Worm (Caenorhabditis elegans) whole organism, L2 larva: ENCODE measurements around the gene C49C3.7.
A peak's percentile ranks its signal among the peaks of the same experiment; 100 is the strongest.

Experiments used
- C34F6.9 ChIP-seq: fragments of 150-350 bp; optimal IDR thresholded peaks from 2 replicates; lab custom pipeline; 2014; ENCODE audit warnings: missing biosample characterization, missing genetic modification characterization
- F13H6.1 ChIP-seq: sonication (generic microtip); optimal IDR thresholded peaks from 2 replicates; lab custom pipeline; 2016; ENCODE audit warnings: missing genetic modification characterization, missing compliant biosample characterization
- R02D3.7 ChIP-seq: fragments of 150-350 bp; optimal IDR thresholded peaks from 2 replicates; lab custom pipeline; 2014; ENCODE audit warnings: missing biosample characterization, missing genetic modification characterization
- ZK546.5 ChIP-seq: sonication (generic microtip); optimal IDR thresholded peaks from 2 replicates; lab custom pipeline; 2017; ENCODE audit warnings: missing biosample characterization, missing genetic modification characterization
- alr-1 ChIP-seq: fragments of 150-350 bp; optimal IDR thresholded peaks from 2 replicates; lab custom pipeline; 2014; ENCODE audit warnings: missing biosample characterization, missing genetic modification characterization
- aly-2 ChIP-seq: fragments of 150-350 bp; optimal IDR thresholded peaks from 2 replicates; lab custom pipeline; 2014; ENCODE audit warnings: missing biosample characterization, missing genetic modification characterization
- ama-1 ChIP-seq: fragments of 150-350 bp; optimal IDR thresholded peaks from 2 replicates; lab custom pipeline; 2018; ENCODE audit warnings: inconsistent platforms
- dmd-4 ChIP-seq: sonication (generic microtip); optimal IDR thresholded peaks from 2 replicates; lab custom pipeline; 2017; ENCODE audit warnings: missing biosample characterization, missing genetic modification characterization
- egl-27 ChIP-seq: sonication (generic microtip); optimal IDR thresholded peaks from 3 replicates; lab custom pipeline; 2017; ENCODE audit warnings: missing biosample characterization, missing genetic modification reagents, missing genetic modification characterization
- elt-3 ChIP-seq: sonication (generic microtip); optimal IDR thresholded peaks from 2 replicates; lab custom pipeline; 2017; ENCODE audit warnings: missing biosample characterization, missing genetic modification characterization
- fos-1 ChIP-seq: fragments of 150-350 bp; optimal IDR thresholded peaks from 2 replicates; lab custom pipeline; 2014; ENCODE audit warnings: missing biosample characterization, missing genetic modification characterization
- gmeb-1 ChIP-seq: fragments of 150-350 bp; optimal IDR thresholded peaks from 2 replicates; lab custom pipeline; 2014; ENCODE audit warnings: missing biosample characterization, missing genetic modification characterization
- lin-11 ChIP-seq: fragments of 150-350 bp; sonication (generic microtip); optimal IDR thresholded peaks from 2 replicates; lab custom pipeline; 2014; ENCODE audit warnings: missing biosample characterization, missing genetic modification characterization, inconsistent platforms, mixed read lengths
- lin-13 ChIP-seq: fragments of 150-350 bp; optimal IDR thresholded peaks from 2 replicates; lab custom pipeline; 2014; ENCODE audit warnings: missing biosample characterization, missing genetic modification reagents, missing genetic modification characterization
- lin-39 ChIP-seq: fragments of 150-350 bp; optimal IDR thresholded peaks from 2 replicates; lab custom pipeline; 2014; ENCODE audit warnings: missing biosample characterization, missing genetic modification reagents, missing genetic modification characterization
- mbf-1 ChIP-seq: sonication (generic microtip); optimal IDR thresholded peaks from 2 replicates; lab custom pipeline; 2017; ENCODE audit warnings: missing biosample characterization, missing genetic modification characterization
- nhr-10 ChIP-seq: sonication (generic microtip); optimal IDR thresholded peaks from 2 replicates; lab custom pipeline; 2017; ENCODE audit warnings: missing biosample characterization, missing genetic modification characterization
- nhr-12 ChIP-seq: fragments of 150-350 bp; optimal IDR thresholded peaks from 2 replicates; lab custom pipeline; 2014; ENCODE audit warnings: missing biosample characterization, missing genetic modification characterization
- nhr-129 ChIP-seq: fragments of 150-350 bp; optimal IDR thresholded peaks from 2 replicates; lab custom pipeline; 2014; ENCODE audit warnings: missing biosample characterization, missing genetic modification characterization
- nhr-21 ChIP-seq: fragments of 150-350 bp; optimal IDR thresholded peaks from 2 replicates; lab custom pipeline; 2014; ENCODE audit warnings: missing biosample characterization, missing genetic modification characterization
- nhr-23 ChIP-seq: fragments of 150-350 bp; optimal IDR thresholded peaks from 2 replicates; lab custom pipeline; 2014; ENCODE audit warnings: missing biosample characterization, missing genetic modification reagents, missing genetic modification characterization
- nhr-237 ChIP-seq: fragments of 150-350 bp; optimal IDR thresholded peaks from 2 replicates; lab custom pipeline; 2014; ENCODE audit warnings: missing biosample characterization, missing genetic modification characterization
- nhr-6 ChIP-seq: fragments of 150-350 bp; optimal IDR thresholded peaks from 2 replicates; lab custom pipeline; 2014; ENCODE audit warnings: missing biosample characterization, missing genetic modification characterization
- nhr-77 ChIP-seq: fragments of 150-350 bp; optimal IDR thresholded peaks from 2 replicates; lab custom pipeline; 2014; ENCODE audit warnings: missing biosample characterization, missing genetic modification characterization
- peb-1 ChIP-seq: fragments of 150-350 bp; optimal IDR thresholded peaks from 2 replicates; lab custom pipeline; 2014; ENCODE audit warnings: missing biosample characterization, missing genetic modification characterization
- sem-4 ChIP-seq: fragments of 150-350 bp; optimal IDR thresholded peaks from 2 replicates; lab custom pipeline; 2014; ENCODE audit warnings: missing biosample characterization, missing genetic modification reagents, missing genetic modification characterization
- unc-39 ChIP-seq: fragments of 150-350 bp; optimal IDR thresholded peaks from 2 replicates; lab custom pipeline; 2014; ENCODE audit warnings: missing biosample characterization, missing genetic modification characterization
- unc-55 ChIP-seq: fragments of 150-350 bp; sonication (generic microtip); optimal IDR thresholded peaks from 3 replicates; lab custom pipeline; 2014; ENCODE audit warnings: missing biosample characterization, missing genetic modification reagents, missing genetic modification characterization
- unc-62 ChIP-seq: fragments of 150-350 bp; optimal IDR thresholded peaks from 2 replicates; lab custom pipeline; 2014; ENCODE audit warnings: missing biosample characterization, missing genetic modification reagents, missing genetic modification characterization
- zag-1 ChIP-seq: fragments of 150-350 bp; optimal IDR thresholded peaks from 2 replicates; lab custom pipeline; 2014; ENCODE audit warnings: missing biosample characterization, missing genetic modification characterization

Gene C49C3.7

DNA sequence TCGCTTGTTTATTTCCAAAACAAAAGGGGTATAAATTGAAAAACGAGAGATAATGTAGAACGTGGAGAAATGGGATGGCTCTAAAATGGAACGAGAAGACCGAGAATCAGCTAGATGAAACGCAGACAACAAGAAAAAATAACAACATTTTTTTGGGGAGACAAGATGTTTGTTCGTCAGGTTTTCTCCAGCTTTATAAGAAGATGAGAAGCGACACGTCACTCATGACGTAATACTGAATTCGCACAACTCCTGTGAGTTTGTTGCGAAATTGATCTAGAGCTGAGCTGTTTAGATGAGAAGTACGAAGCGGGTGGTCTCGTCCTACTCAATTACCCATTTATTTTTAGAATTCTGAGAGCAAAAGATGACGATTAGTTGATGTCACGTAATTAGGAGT is 47.1 kb upstream of the C49C3.7 start (continued):
- no peak for TF ChIP-seq R02D3.7 (tag; lab: Kevin White, UChicago)
- TF ChIP-seq ama-1 (lab: Kevin White, UChicago) = no peak
- no peak for TF ChIP-seq F13H6.1
- no peak for TF ChIP-seq nhr-6 (tag; lab: Kevin White, UChicago)
- no peak for TF ChIP-seq nhr-12

DNA sequence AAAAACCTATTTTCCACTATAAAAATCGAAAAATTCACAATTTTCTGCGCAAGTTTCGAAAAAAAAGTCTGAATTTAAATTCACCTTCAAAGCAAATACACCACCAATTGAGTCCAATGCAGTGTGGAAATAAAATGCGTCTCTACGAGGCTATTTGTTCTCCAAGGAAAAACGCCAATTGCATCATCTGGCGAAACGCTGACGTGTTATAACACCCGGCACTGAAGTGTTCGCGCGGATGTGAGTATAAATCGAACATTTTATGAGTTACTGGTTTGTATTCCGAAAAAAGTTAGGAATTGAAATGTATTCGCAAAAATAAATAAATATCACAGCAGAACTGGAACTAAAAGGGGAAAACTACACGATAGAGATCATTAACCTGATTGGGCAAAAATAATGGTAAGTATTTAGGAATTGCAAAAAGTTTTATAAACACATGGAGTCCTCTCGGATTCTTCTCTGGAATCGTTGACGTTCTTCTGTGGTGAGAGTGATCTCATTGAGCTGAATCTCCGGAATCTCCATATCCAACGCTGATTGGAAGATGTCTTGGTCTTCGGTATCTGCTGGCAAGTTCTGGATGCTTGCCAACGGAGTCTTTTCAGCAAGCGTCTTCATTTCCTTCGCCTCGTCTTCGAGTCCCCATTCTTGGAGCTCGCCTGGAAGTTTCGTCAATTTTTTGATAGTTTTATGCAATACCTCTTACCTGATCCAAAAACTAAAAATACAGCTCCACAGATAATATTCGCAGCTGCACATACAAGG is 44.3 kb upstream of the C49C3.7 start, which contains the start of gene zipt-7.1:
zipt-7.1 (minus strand) TSS at position 232 of the 768 bp plus-strand sequence.
- no peak for TF ChIP-seq lin-39 (tag; lab: Kevin White, UChicago)
- no peak for TF ChIP-seq elt-3
- TF ChIP-seq aly-2 (tag; lab: Kevin White, UChicago) = no peak
- peak; percentile 55 for TF ChIP-seq nhr-129 (tag; lab: Kevin White, UChicago)
- TF ChIP-seq, all 48 proteins: peak for 1

DNA sequence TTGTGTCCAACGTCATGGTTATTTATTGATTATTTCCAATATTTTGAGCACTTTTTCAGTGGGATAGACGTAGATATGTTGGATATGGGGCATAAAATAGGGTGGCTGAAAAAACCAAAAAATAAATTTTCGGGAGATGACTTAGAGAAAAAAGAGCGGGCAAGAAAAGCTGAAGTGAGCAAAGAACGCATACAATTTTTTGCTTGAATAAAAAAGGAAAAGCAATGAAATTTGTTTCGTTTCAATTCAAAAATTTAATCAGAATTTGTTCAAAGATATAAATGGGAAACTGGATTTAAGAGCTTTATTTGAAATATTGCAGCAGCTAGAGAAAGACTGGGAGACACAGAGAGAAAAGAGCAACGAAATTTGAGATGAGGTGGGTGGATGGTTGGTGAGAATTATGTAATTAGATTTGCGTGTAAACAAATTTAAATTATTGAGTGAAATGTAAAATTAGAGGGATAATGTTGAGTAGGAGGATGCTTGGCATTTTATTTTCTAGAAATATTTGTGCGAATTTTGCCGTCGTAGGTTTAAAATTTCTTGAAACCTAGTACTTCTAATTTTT is 40.6 kb upstream of the C49C3.7 start, which contains the start of the genes T28F3.11 and slc-17.4:
T28F3.11 (minus strand) TSS at position 51 of the 571 bp plus-strand sequence.
slc-17.4 (minus strand) TSS at position 105 of the 571 bp plus-strand sequence.
- TF ChIP-seq nhr-21 (tag; lab: Kevin White, UChicago) (no peak), unc-55 (GFP tag; lab: Kevin White, UChicago) (peak; percentile 4)

DNA sequence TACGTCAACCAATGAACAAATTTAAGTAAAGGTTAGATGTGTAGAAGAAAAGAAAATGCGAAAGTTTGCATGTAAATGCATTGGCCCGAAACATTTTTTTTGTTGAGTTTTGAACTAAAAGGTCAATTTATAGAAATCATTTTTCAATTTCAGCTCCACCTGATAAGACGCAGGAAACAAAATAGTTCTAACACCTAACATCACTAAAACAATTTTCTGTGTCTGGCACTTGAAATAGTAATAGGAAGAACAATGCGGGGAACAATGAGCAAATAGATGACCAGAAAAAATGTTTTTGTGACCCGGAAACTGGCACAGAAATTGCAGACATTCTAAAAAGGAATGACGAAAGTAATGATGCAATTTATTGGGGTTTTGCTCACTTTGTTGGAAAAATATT is 40.0 kb upstream of the C49C3.7 start:
- no peak for TF ChIP-seq nhr-77 (tag; lab: Kevin White, UChicago)
- TF ChIP-seq egl-27 (tag; lab: Kevin White, UChicago) = no peak
- TF ChIP-seq nhr-129 (tag; lab: Kevin White, UChicago) = peak; percentile 43
- TF ChIP-seq fos-1 = peak; percentile 23
- no peak for TF ChIP-seq lin-13 (GFP tag; lab: Kevin White, UChicago)
- no peak for TF ChIP-seq unc-39 (tag; lab: Kevin White, UChicago)
- TF ChIP-seq ZK546.5 (tag; lab: Kevin White, UChicago) = no peak
- no peak for TF ChIP-seq peb-1 (tag; lab: Kevin White, UChicago)
- TF ChIP-seq R02D3.7 (tag; lab: Kevin White, UChicago) = no peak
- TF ChIP-seq alr-1 (tag; lab: Kevin White, UChicago) = no peak

DNA sequence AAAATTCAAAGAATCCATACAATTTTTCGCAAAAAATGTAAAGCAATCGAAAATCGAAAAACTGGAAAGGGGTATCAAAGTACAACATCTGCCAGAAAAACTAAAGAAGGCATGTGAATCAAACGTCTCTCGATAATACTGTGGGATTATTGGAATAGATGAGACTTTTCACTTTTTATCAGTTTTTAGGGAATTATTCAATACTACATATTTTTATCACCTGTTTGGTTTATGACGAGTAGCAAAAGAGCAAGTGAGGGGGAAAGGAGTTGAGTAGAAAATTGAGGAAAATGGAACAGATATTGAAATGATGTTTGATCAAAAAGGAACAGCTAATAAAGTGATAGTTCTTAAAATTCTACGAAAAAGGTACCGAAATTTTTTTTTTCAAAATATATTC is 39.3 kb upstream of the C49C3.7 start:
- TF ChIP-seq sem-4 (tag; lab: Kevin White, UChicago) (no peak), unc-55 (GFP tag; lab: Kevin White, UChicago) (peak; percentile 11)
- TF ChIP-seq, all 48 proteins: peak for 1

DNA sequence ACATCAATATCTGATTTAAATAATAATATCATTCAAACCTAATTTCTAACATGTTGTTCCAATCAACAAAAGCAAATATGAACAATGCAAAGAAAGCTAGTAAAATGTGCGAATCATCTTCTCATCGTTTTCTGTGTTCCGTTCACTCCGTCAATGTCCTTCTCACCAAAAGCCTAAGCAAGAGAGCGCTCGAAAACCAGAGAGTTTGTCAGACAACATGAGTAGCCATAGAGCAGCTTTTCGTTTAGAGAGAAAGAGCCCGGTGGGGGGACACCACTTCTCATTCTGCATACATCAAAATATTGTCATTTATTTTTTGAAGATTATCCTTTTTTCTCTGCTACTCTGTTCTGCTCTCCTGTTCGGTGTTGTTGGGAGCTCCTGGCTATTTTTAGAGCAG is 38.7 kb upstream of the C49C3.7 start:
- TF ChIP-seq alr-1 (tag; lab: Kevin White, UChicago) (no peak), mbf-1 (tag; lab: Kevin White, UChicago) (no peak), C34F6.9 (tag; lab: Kevin White, UChicago) (peak; percentile 69), unc-55 (GFP tag; lab: Kevin White, UChicago) (peak; percentile 72), nhr-129 (tag; lab: Kevin White, UChicago) (peak; percentile 20), sem-4 (tag; lab: Kevin White, UChicago) (no peak)

DNA sequence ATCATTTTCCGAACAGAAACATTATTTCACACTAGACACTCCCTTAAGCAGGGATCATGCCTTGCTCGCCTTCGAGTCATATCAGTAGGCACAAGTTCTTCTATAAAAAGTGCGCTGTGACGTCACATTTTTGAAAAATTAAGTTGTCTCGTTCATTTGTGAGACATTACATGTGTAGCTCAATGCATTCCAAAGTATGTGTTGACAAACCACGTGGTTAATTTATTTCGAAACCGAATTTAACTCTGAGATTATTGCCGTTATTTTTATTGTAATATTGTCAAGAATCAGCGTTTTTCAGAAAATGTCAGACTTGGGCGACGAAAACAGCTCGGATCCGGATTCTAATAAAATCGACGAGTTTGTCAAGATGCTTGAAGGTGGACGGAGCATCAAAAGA is 37.9 kb upstream of the C49C3.7 start, which contains the start of gene T28F3.5:
T28F3.5 (plus strand) TSS at position 301 of the 400 bp plus-strand sequence.
- TF ChIP-seq nhr-6 (tag; lab: Kevin White, UChicago) = no peak
- no peak for TF ChIP-seq nhr-129 (tag; lab: Kevin White, UChicago)
- no peak for TF ChIP-seq elt-3
- no peak for TF ChIP-seq unc-62 (GFP tag; lab: Kevin White, UChicago)
- no peak for TF ChIP-seq nhr-77 (tag; lab: Kevin White, UChicago)
- TF ChIP-seq ZK546.5 (tag; lab: Kevin White, UChicago) = no peak
- TF ChIP-seq nhr-10 (tag; lab: Kevin White, UChicago) = no peak
- TF ChIP-seq unc-39 (tag; lab: Kevin White, UChicago) = no peak
- TF ChIP-seq gmeb-1 (tag; lab: Kevin White, UChicago) = no peak
- TF ChIP-seq F13H6.1 = no peak
- TF ChIP-seq aly-2 (tag; lab: Kevin White, UChicago) = no peak
- no peak for TF ChIP-seq nhr-23 (tag; lab: Kevin White, UChicago)
- TF ChIP-seq ama-1 (lab: Kevin White, UChicago) = no peak
- TF ChIP-seq zag-1 = no peak
- no peak for TF ChIP-seq nhr-237 (tag; lab: Kevin White, UChicago)
- no peak for TF ChIP-seq lin-11 (tag; lab: Kevin White, UChicago)
- no peak for TF ChIP-seq dmd-4
- no peak for TF ChIP-seq unc-55 (GFP tag; lab: Kevin White, UChicago)
